Fruit fly (Drosophila melanogaster) whole organism, prepupa: Measurements from ENCODE around the gene CG42553.

Source experiments
- Blimp-1 ChIP-seq: fragments of 200-800 bp; sonication (Bioruptor generic); optimal IDR thresholded peaks from 3 replicates; lab custom pipeline; 2017; ENCODE audit warnings: missing biosample characterization, missing genetic modification characterization, mild to moderate bottlenecking, moderate library complexity, missing genetic modification reagents
- CG10631 ChIP-seq: fragments of 200-800 bp; sonication (Bioruptor generic); optimal IDR thresholded peaks from 2 replicates; lab custom pipeline; 2016; ENCODE audit warnings: missing biosample characterization, missing genetic modification characterization
- CG10669 ChIP-seq: fragments of 200-800 bp; sonication (Bioruptor generic); optimal IDR thresholded peaks from 3 replicates; lab custom pipeline; 2018; ENCODE audit warnings: missing biosample characterization, mild to moderate bottlenecking, missing genetic modification characterization, moderate library complexity
- CG11294 ChIP-seq: fragments of 200-800 bp; sonication (Bioruptor generic); IDR thresholded peaks from 2 replicates; pipeline ENCODE4 v1.3.6; 2022; ENCODE audit warnings: missing biosample characterization, missing genetic modification characterization
- CG11762 ChIP-seq: fragments of 200-800 bp; sonication (Bioruptor generic); optimal IDR thresholded peaks from 3 replicates; lab custom pipeline; 2016; ENCODE audit warnings: missing biosample characterization, missing genetic modification characterization; ENCODE audit not compliant: insufficient read depth
- CG11902 ChIP-seq: fragments of 200-800 bp; sonication (Bioruptor generic); optimal IDR thresholded peaks from 3 replicates; lab custom pipeline; 2016; ENCODE audit warnings: missing biosample characterization, missing genetic modification characterization
- CG15336 ChIP-seq: fragments of 200-800 bp; sonication (Bioruptor generic); IDR thresholded peaks from 2 replicates; pipeline ENCODE4 v1.3.6; 2022; ENCODE audit warnings: missing biosample characterization, missing genetic modification characterization
- CG16779 ChIP-seq: fragments of 200-800 bp; sonication (Bioruptor generic); optimal IDR thresholded peaks from 3 replicates; lab custom pipeline; 2017; ENCODE audit warnings: missing biosample characterization, mild to moderate bottlenecking, missing genetic modification characterization
- CG31627 ChIP-seq: fragments of 200-800 bp; sonication (Bioruptor generic); optimal IDR thresholded peaks from 3 replicates; lab custom pipeline; 2016; ENCODE audit warnings: missing biosample characterization, missing genetic modification characterization
- CG32006 ChIP-seq: fragments of 200-800 bp; sonication (Bioruptor generic); optimal IDR thresholded peaks from 3 replicates; lab custom pipeline; 2017; ENCODE audit warnings: missing biosample characterization, mild to moderate bottlenecking, missing genetic modification characterization
- CG3919 ChIP-seq: fragments of 200-800 bp; sonication (Bioruptor generic); optimal IDR thresholded peaks from 3 replicates; lab custom pipeline; 2016; ENCODE audit warnings: missing biosample characterization, missing genetic modification characterization
- CG4318 ChIP-seq: fragments of 200-800 bp; sonication (Bioruptor generic); optimal IDR thresholded peaks from 3 replicates; lab custom pipeline; 2017; ENCODE audit warnings: missing biosample characterization, mild to moderate bottlenecking, missing genetic modification characterization
- CG6163 ChIP-seq: fragments of 200-800 bp; sonication (Bioruptor generic); IDR thresholded peaks from 3 replicates; pipeline ENCODE4 v1.3.6; 2022; ENCODE audit warnings: missing biosample characterization, missing genetic modification characterization
- CG6276 ChIP-seq: fragments of 200-800 bp; sonication (Bioruptor generic); optimal IDR thresholded peaks from 2 replicates; lab custom pipeline; 2017; ENCODE audit warnings: missing biosample characterization, mild to moderate bottlenecking, missing genetic modification characterization
- CG6792 ChIP-seq: fragments of 200-800 bp; sonication (Bioruptor generic); optimal IDR thresholded peaks from 3 replicates; lab custom pipeline; 2016; ENCODE audit warnings: missing biosample characterization, missing genetic modification characterization
- CG7368 ChIP-seq: fragments of 200-800 bp; sonication (Bioruptor generic); optimal IDR thresholded peaks from 3 replicates; lab custom pipeline; 2016; ENCODE audit warnings: missing biosample characterization, missing genetic modification characterization
- CG8119 ChIP-seq: fragments of 200-800 bp; sonication (Bioruptor generic); IDR thresholded peaks from 3 replicates; pipeline ENCODE4 v1.3.6; 2022; ENCODE audit warnings: missing biosample characterization, missing genetic modification characterization
- CG8319 ChIP-seq: fragments of 200-800 bp; sonication (Bioruptor generic); optimal IDR thresholded peaks from 3 replicates; lab custom pipeline; 2016; ENCODE audit warnings: missing biosample characterization, missing genetic modification characterization
- CG8632 ChIP-seq: fragments of 200-800 bp; sonication (Bioruptor generic); optimal IDR thresholded peaks from 3 replicates; lab custom pipeline; 2016; ENCODE audit warnings: missing biosample characterization, missing genetic modification characterization
- CG9139 ChIP-seq: fragments of 200-800 bp; sonication (Bioruptor generic); optimal IDR thresholded peaks from 3 replicates; lab custom pipeline; 2017; ENCODE audit warnings: missing biosample characterization, mild to moderate bottlenecking, missing genetic modification characterization
- Eip75B ChIP-seq: fragments of 200-800 bp; sonication (Bioruptor generic); optimal IDR thresholded peaks from 3 replicates; lab custom pipeline; 2016; ENCODE audit warnings: missing biosample characterization, missing genetic modification characterization
- Eip78C ChIP-seq: fragments of 200-800 bp; sonication (Bioruptor generic); peaks from one replicate; lab custom pipeline; 2016; ENCODE audit warnings: missing biosample characterization, missing genetic modification characterization
- Eip93F ChIP-seq: fragments of 200-800 bp; sonication (Bioruptor generic); optimal IDR thresholded peaks from 2 replicates; lab custom pipeline; 2016; ENCODE audit warnings: missing biosample characterization, mild to moderate bottlenecking, missing genetic modification characterization
- Ets21C ChIP-seq: fragments of 200-800 bp; sonication (Bioruptor generic); optimal IDR thresholded peaks from 3 replicates; lab custom pipeline; 2016; ENCODE audit warnings: missing biosample characterization, missing genetic modification characterization
- Ets96B ChIP-seq: fragments of 200-800 bp; optimal IDR thresholded peaks from 2 replicates; lab custom pipeline; 2019; ENCODE audit warnings: missing biosample characterization, mild to moderate bottlenecking, missing genetic modification characterization, moderate library complexity
- Gug ChIP-seq: fragments of 200-800 bp; sonication (Bioruptor generic); IDR thresholded peaks from 2 replicates; pipeline ENCODE4 v1.3.6; 2022; ENCODE audit warnings: missing biosample characterization, missing genetic modification characterization
- Hr38 ChIP-seq: sonication (Bioruptor generic); optimal IDR thresholded peaks from 2 replicates; lab custom pipeline; 2016; ENCODE audit warnings: missing biosample characterization, missing genetic modification characterization
- Hr39 ChIP-seq: fragments of 200-800 bp; sonication (Bioruptor generic); optimal IDR thresholded peaks from 2 replicates; lab custom pipeline; 2016; ENCODE audit warnings: missing biosample characterization, missing genetic modification characterization
- Hr4 ChIP-seq: fragments of 200-800 bp; sonication (Bioruptor generic); optimal IDR thresholded peaks from 3 replicates; lab custom pipeline; 2016; ENCODE audit warnings: missing biosample characterization, missing genetic modification characterization
- Lpt ChIP-seq: fragments of 200-800 bp; sonication (Bioruptor generic); optimal IDR thresholded peaks from 3 replicates; lab custom pipeline; 2016; ENCODE audit warnings: missing biosample characterization, missing genetic modification characterization
- Met ChIP-seq: fragments of 200-800 bp; sonication (Bioruptor generic); optimal IDR thresholded peaks from 3 replicates; lab custom pipeline; 2016; ENCODE audit warnings: missing biosample characterization, missing genetic modification characterization
- Smox ChIP-seq: fragments of 200-800 bp; sonication (Bioruptor generic); optimal IDR thresholded peaks from 3 replicates; lab custom pipeline; 2016; ENCODE audit warnings: missing biosample characterization, missing genetic modification characterization
- Sox102F ChIP-seq: fragments of 200-800 bp; sonication (Bioruptor generic); optimal IDR thresholded peaks from 2 replicates; lab custom pipeline; 2016; ENCODE audit warnings: missing biosample characterization, mild to moderate bottlenecking, missing genetic modification characterization
- Sox14 ChIP-seq: fragments of 200-800 bp; sonication (Bioruptor generic); optimal IDR thresholded peaks from 3 replicates; lab custom pipeline; 2016; ENCODE audit warnings: missing biosample characterization, missing genetic modification characterization
- achi ChIP-seq: fragments of 200-800 bp; sonication (Bioruptor generic); optimal IDR thresholded peaks from 3 replicates; lab custom pipeline; 2016; ENCODE audit warnings: missing biosample characterization, missing genetic modification characterization
- acj6 ChIP-seq: fragments of 200-800 bp; sonication (Bioruptor generic); optimal IDR thresholded peaks from 3 replicates; lab custom pipeline; 2016; ENCODE audit warnings: missing biosample characterization, missing genetic modification characterization
- cyc ChIP-seq: fragments of 200-800 bp; sonication (Bioruptor generic); optimal IDR thresholded peaks from 3 replicates; lab custom pipeline; 2016; ENCODE audit warnings: missing biosample characterization, missing genetic modification characterization
- dsx ChIP-seq: fragments of 200-800 bp; optimal IDR thresholded peaks from 3 replicates; lab custom pipeline; 2019; ENCODE audit warnings: missing biosample characterization, mild to moderate bottlenecking, missing genetic modification characterization, moderate library complexity; ENCODE audit not compliant: poor library complexity, severe bottlenecking
- esn ChIP-seq: fragments of 200-800 bp; sonication (Bioruptor generic); optimal IDR thresholded peaks from 2 replicates; lab custom pipeline; 2016; ENCODE audit warnings: missing biosample characterization, mild to moderate bottlenecking, missing genetic modification characterization, moderate library complexity
- fd59A ChIP-seq: fragments of 200-800 bp; sonication (Bioruptor generic); optimal IDR thresholded peaks from 2 replicates; lab custom pipeline; 2017; ENCODE audit warnings: missing biosample characterization, mild to moderate bottlenecking, missing genetic modification characterization, missing genetic modification reagents
- fd85E ChIP-seq: fragments of 200-800 bp; sonication (Bioruptor generic); optimal IDR thresholded peaks from 3 replicates; lab custom pipeline; 2016; ENCODE audit warnings: missing biosample characterization, missing genetic modification characterization
- fkh ChIP-seq: fragments of 200-800 bp; sonication (Bioruptor generic); optimal IDR thresholded peaks from 3 replicates; lab custom pipeline; 2017; ENCODE audit warnings: missing biosample characterization, mild to moderate bottlenecking, missing genetic modification characterization, moderate library complexity
- pdm3 ChIP-seq: fragments of 200-800 bp; sonication (Bioruptor generic); optimal IDR thresholded peaks from 3 replicates; lab custom pipeline; 2016; ENCODE audit warnings: missing biosample characterization, missing genetic modification characterization
- salr ChIP-seq, 2 experiments: fragments of 200-800 bp; sonication (Bioruptor generic); optimal IDR thresholded peaks; 3 replicates each; lab custom pipeline; 2016 to 2018; ENCODE audit warnings: missing biosample characterization in 2 of 2, missing genetic modification characterization in 2 of 2, mild to moderate bottlenecking in 1 of 2
- ss ChIP-seq, 2 experiments: fragments of 200-800 bp; sonication (Bioruptor generic); optimal IDR thresholded peaks; 2 replicates in 1 of 2; 3 replicates in 1 of 2; lab custom pipeline; 2017 to 2018; ENCODE audit warnings: mild to moderate bottlenecking in 2 of 2, missing biosample characterization in 2 of 2, missing genetic modification characterization in 2 of 2, moderate library complexity in 1 of 2
- svp ChIP-seq: fragments of 200-800 bp; sonication (Bioruptor generic); peaks from one replicate; lab custom pipeline; 2016; ENCODE audit warnings: missing biosample characterization, missing genetic modification characterization
- vri ChIP-seq: fragments of 200-800 bp; sonication (Bioruptor generic); optimal IDR thresholded peaks from 3 replicates; lab custom pipeline; 2016; ENCODE audit warnings: missing biosample characterization, mild to moderate bottlenecking, missing genetic modification characterization

The CG42553 gene

dm6 chr3L:820975-821598, 12.8 kb upstream of the CG42553 start (continued):
- TF ChIP-seq Hr39 (peak; percentile 21), Blimp-1 (GFP tag; lab: Kevin White, UChicago) (no peak), acj6 (peak; percentile 55), Eip78C (GFP tag; lab: Kevin White, UChicago) (peak; percentile 53), CG8319 (GFP tag; lab: Kevin White, UChicago) (peak; percentile 17), CG11902 (GFP tag; lab: Kevin White, UChicago) (peak; percentile 19), Sox102F (GFP tag; lab: Kevin White, UChicago) (peak; percentile 16), pdm3 (peak; percentile 22), CG11762 (no peak), CG15336 (0 out of 2 replicates have a peak, but pooled peaks have one; percentile 42), dsx (no peak), Met (peak; percentile 17), CG3919 (peak; percentile 8), CG32006 (peak; percentile 13), Smox (GFP tag; lab: Kevin White, UChicago) (peak; percentile 1), CG9139 (no peak), cyc (GFP tag; lab: Kevin White, UChicago) (no peak), esn (GFP tag; lab: Kevin White, UChicago) (no peak), CG8119 (GFP tag; lab: Robert Waterston, UW) (peak; percentile 34; the same call in 2 of the 3 replicates), CG6792 (GFP tag; lab: Kevin White, UChicago) (no peak), CG6163 (GFP tag; lab: Robert Waterston, UW) (peak; percentile 60; the same call in 1 of the 3 replicates), Hr4 (GFP tag; lab: Kevin White, UChicago) (peak; percentile 44), CG10669 (GFP tag; lab: Kevin White, UChicago) (no peak)

- TF ChIP-seq CG8632 (GFP tag; lab: Kevin White, UChicago): peak; percentile 59
- peak; percentile 70 for TF ChIP-seq CG32006
- peak; percentile 48 for TF ChIP-seq Hr39
- TF ChIP-seq Hr4 (GFP tag; lab: Kevin White, UChicago): peak; percentile 62
- TF ChIP-seq Gug (GFP tag; lab: Robert Waterston, UW): peak; percentile 78
- no peak for TF ChIP-seq fkh (GFP tag; lab: Kevin White, UChicago)
- peak in 1 of 2 experiments; percentile 70 for TF ChIP-seq ss (GFP tag; optimal IDR thresholded peaks at IDR 0.05; lab: Kevin White, UChicago)
- TF ChIP-seq achi: peak; percentile 86
- peak; percentile 89 for TF ChIP-seq Ets96B (tag; lab: Kevin White, UChicago)
- peak; percentile 56 for TF ChIP-seq CG11294 (GFP tag; lab: Robert Waterston, UW)
- TF ChIP-seq Eip78C (GFP tag; lab: Kevin White, UChicago): peak; percentile 95
- peak; percentile 79 for TF ChIP-seq CG10631
- peak; percentile 74 for TF ChIP-seq CG11762
- no peak for TF ChIP-seq Hr38 (GFP tag; lab: Kevin White, UChicago)
- peak; percentile 76 for TF ChIP-seq CG16779 (tag; lab: Kevin White, UChicago)
- peak; percentile 16 for TF ChIP-seq vri (GFP tag; lab: Kevin White, UChicago)
- TF ChIP-seq Ets21C: peak; percentile 16
- TF ChIP-seq CG3919: peak; percentile 89
- TF ChIP-seq fd85E (GFP tag; lab: Kevin White, UChicago): peak; percentile 39
- peak; percentile 51 for TF ChIP-seq CG31627 (GFP tag; lab: Kevin White, UChicago)
- peak; percentile 75 for TF ChIP-seq CG6792 (GFP tag; lab: Kevin White, UChicago)
- peak; percentile 55 for TF ChIP-seq CG15336
- TF ChIP-seq Eip93F: peak; percentile 50
- peak; percentile 74 for TF ChIP-seq esn (GFP tag; lab: Kevin White, UChicago)
- peak; percentile 29 to 43 for TF ChIP-seq salr (GFP tag; optimal IDR thresholded peaks at IDR 0.05; lab: Kevin White, UChicago)
- TF ChIP-seq CG6276 (GFP tag; lab: Kevin White, UChicago): peak; percentile 69
- TF ChIP-seq fd59A (GFP tag; lab: Kevin White, UChicago): peak; percentile 50
- peak; percentile 76 for TF ChIP-seq Eip75B (GFP tag; lab: Kevin White, UChicago)
- TF ChIP-seq CG10669 (GFP tag; lab: Kevin White, UChicago): peak; percentile 86
- peak; percentile 56 for TF ChIP-seq cyc (GFP tag; lab: Kevin White, UChicago)
- peak; percentile 78 for TF ChIP-seq CG11902 (GFP tag; lab: Kevin White, UChicago)
- TF ChIP-seq Lpt (GFP tag; lab: Kevin White, UChicago): peak; percentile 48
- peak; percentile 43 for TF ChIP-seq CG4318 (GFP tag; lab: Kevin White, UChicago)
- peak; percentile 72 for TF ChIP-seq CG8319 (GFP tag; lab: Kevin White, UChicago)
- peak; percentile 50 for TF ChIP-seq Blimp-1 (GFP tag; lab: Kevin White, UChicago)
- peak; percentile 69 for TF ChIP-seq Sox14 (GFP tag; lab: Kevin White, UChicago)
- TF ChIP-seq svp (GFP tag; lab: Kevin White, UChicago): peak; percentile 86
- TF ChIP-seq CG7368 (GFP tag; lab: Kevin White, UChicago): peak; percentile 83
- peak; percentile 66 for TF ChIP-seq Sox102F (GFP tag; lab: Kevin White, UChicago)
Observed at dm6 chr3L:821951-822350, 11.9 kb upstream of the CG42553 start.
